Worm (Caenorhabditis elegans) whole organism, midembryonic: ENCODE data around the gene penr-1.
A peak's percentile ranks its signal among the peaks of the same experiment; 100 is the strongest.

ENCODE experiments used
- T22C8.4 ChIP-seq: fragments of 200-800 bp; sonication (Bioruptor generic); IDR thresholded peaks from 2 replicates; pipeline ENCODE4 v1.3.6; 2022; ENCODE audit warnings: missing genetic modification characterization, missing compliant biosample characterization
- cog-1 ChIP-seq: sonication (generic microtip); optimal IDR thresholded peaks from 2 replicates; lab custom pipeline; 2016; ENCODE audit warnings: missing genetic modification characterization, missing compliant biosample characterization
- flt-1 ChIP-seq: fragments of 200-800 bp; sonication (Bioruptor generic); IDR thresholded peaks from 2 replicates; pipeline ENCODE4 v1.3.6; 2022; ENCODE audit warnings: missing genetic modification characterization, missing compliant biosample characterization
- klf-2 ChIP-seq: fragments of 200-800 bp; sonication (Bioruptor generic); conservative IDR thresholded peaks from 2 replicates; pipeline ENCODE4 v1.3.6; 2022; ENCODE audit warnings: missing genetic modification reagents, missing genetic modification characterization, missing compliant biosample characterization
- med-1 ChIP-seq: sonication (generic microtip); optimal IDR thresholded peaks from 2 replicates; lab custom pipeline; 2017; ENCODE audit warnings: missing genetic modification characterization, mild to moderate bottlenecking, missing compliant biosample characterization, antibody characterized with exemption, missing genetic modification reagents; ENCODE audit not compliant: insufficient read depth
- ref-1 ChIP-seq: fragments of 200-800 bp; sonication (Bioruptor generic); conservative IDR thresholded peaks from 2 replicates; pipeline ENCODE4 v1.3.6; 2022; ENCODE audit warnings: missing genetic modification reagents, missing genetic modification characterization, missing compliant biosample characterization
- tab-1 ChIP-seq: fragments of 200-800 bp; sonication (Bioruptor generic); IDR thresholded peaks from 2 replicates; pipeline ENCODE4 v1.3.6; 2022; ENCODE audit warnings: missing genetic modification characterization, missing compliant biosample characterization
- ztf-23 ChIP-seq: fragments of 200-800 bp; sonication (Bioruptor generic); IDR thresholded peaks from 2 replicates; pipeline ENCODE4 v1.3.6; 2022; ENCODE audit warnings: missing genetic modification reagents, missing genetic modification characterization, missing compliant biosample characterization
- ztf-29 ChIP-seq: fragments of 200-800 bp; sonication (Bioruptor generic); IDR thresholded peaks from 2 replicates; pipeline ENCODE4 v1.3.6; 2022; ENCODE audit warnings: missing genetic modification reagents, missing genetic modification characterization, missing compliant biosample characterization

penr-1 gene

DNA sequence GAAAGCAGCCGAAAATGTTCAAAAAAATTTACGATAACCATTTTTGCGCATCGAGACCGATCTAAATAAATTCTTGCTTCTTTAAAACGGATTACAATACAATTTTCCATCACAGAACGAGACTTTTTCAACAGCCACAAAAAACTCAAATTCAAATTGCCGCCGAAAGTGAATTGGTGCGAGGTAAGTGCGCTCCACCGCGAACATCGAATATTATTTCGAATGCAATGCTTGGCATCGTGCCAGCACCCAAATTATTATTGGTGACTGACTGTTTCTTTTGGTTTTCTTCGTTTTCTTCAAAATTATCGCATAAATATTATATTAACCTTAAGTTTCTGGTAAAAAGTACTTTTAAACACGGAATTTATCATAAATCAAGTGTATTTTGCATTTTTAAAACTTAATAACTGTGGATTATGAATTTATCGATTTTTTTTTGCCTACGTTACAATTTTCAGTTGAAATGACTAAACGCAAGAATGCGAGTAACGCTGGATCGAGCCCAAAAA, at the start of gene penr-1:
Gene penr-1 (plus strand): TSS at position 462 of the 512 bp plus-strand sequence.
- TF ChIP-seq ztf-23 (GFP tag; lab: Robert Waterston, UW) (no peak), T22C8.4 (GFP tag; lab: Robert Waterston, UW) (0 out of 2 replicates have a peak, but pooled peaks have one; percentile 35)

DNA sequence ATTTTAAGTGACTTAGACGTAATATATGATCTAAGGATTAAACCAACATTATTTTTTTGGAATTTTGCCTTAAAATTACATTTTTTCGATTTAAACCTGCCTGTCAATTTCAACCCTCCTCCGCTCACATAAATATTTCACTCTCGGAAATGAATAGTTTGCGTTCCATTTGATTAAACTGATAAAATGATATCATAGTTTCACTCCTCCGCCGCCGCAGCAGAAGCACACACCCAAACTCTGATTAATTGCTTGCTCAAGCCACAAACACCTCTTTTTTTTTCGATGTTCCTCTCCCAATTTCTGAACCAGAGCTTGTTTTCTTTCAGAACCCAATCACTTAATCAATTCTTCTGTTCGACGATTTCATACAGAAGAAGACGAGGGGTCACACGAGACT, 46.2 kb upstream of the penr-1 start, which contains the start of gene Y49G5B.1:
Gene Y49G5B.1 (plus strand): TSS at position 324 of the 400 bp plus-strand sequence.
- no peak for TF ChIP-seq flt-1 (GFP tag; lab: Robert Waterston, UW)
- no peak for TF ChIP-seq cog-1 (tag; lab: Kevin White, UChicago)
- no peak for TF ChIP-seq ztf-29 (GFP tag; lab: Robert Waterston, UW)
- no peak for TF ChIP-seq T22C8.4 (GFP tag; lab: Robert Waterston, UW)
- TF ChIP-seq tab-1 (GFP tag; lab: Robert Waterston, UW): no peak
- no peak for TF ChIP-seq klf-2 (GFP tag; lab: Robert Waterston, UW)
- no peak for TF ChIP-seq ztf-23 (GFP tag; lab: Robert Waterston, UW)
- TF ChIP-seq med-1: no peak

DNA sequence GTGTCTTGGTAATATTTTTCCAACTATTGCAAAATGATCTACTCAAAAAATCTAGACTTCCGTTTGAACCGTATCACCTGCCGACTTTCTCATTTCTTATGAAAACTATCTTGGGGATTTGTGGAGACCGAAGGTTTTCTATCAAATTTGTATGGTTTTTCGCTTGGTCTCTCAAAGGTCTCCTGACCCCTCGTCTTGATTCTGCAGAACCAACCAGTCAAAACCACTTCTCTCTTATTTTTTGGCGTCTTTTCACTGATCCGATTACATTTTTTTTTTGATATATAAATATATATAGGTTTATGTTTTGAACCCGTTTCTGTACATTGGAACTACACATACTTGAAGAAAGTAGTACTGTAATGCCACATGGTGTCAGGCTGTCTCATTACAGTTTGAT, 43.6 kb upstream of the penr-1 start:
- no peak for TF ChIP-seq ref-1
- no peak for TF ChIP-seq cog-1 (tag; lab: Kevin White, UChicago)
- no peak for TF ChIP-seq T22C8.4 (GFP tag; lab: Robert Waterston, UW)
- no peak for TF ChIP-seq klf-2 (GFP tag; lab: Robert Waterston, UW)
- TF ChIP-seq tab-1 (GFP tag; lab: Robert Waterston, UW): no peak
- TF ChIP-seq ztf-23 (GFP tag; lab: Robert Waterston, UW): no peak
- TF ChIP-seq med-1: no peak
- no peak for TF ChIP-seq ztf-29 (GFP tag; lab: Robert Waterston, UW)
- TF ChIP-seq flt-1 (GFP tag; lab: Robert Waterston, UW): no peak

DNA sequence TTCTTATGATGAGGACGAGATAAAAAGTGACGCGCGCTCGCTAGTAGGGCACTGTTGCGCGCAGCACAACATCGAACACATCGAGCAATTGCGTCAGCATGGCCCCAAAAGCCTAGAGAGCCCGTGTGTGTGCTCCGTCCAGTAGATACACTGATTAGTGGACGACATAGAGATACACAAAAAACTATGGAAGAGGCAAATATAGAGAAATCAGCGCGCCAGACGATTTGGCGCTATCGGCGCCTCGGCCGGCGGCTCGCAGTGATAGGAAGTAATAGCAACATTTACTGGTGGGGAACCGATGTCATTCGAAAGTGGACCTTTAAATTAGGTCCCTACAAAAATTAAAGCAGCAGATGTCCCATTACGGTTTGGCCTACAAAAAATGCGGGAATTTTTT, 40.8 kb upstream of the penr-1 start:
- no peak for TF ChIP-seq T22C8.4 (GFP tag; lab: Robert Waterston, UW)
- no peak for TF ChIP-seq klf-2 (GFP tag; lab: Robert Waterston, UW)
- TF ChIP-seq med-1: no peak
- TF ChIP-seq tab-1 (GFP tag; lab: Robert Waterston, UW): no peak
- no peak for TF ChIP-seq ref-1
- no peak for TF ChIP-seq flt-1 (GFP tag; lab: Robert Waterston, UW)
- TF ChIP-seq cog-1 (tag; lab: Kevin White, UChicago): no peak
- TF ChIP-seq ztf-29 (GFP tag; lab: Robert Waterston, UW): no peak
- TF ChIP-seq ztf-23 (GFP tag; lab: Robert Waterston, UW): no peak

DNA sequence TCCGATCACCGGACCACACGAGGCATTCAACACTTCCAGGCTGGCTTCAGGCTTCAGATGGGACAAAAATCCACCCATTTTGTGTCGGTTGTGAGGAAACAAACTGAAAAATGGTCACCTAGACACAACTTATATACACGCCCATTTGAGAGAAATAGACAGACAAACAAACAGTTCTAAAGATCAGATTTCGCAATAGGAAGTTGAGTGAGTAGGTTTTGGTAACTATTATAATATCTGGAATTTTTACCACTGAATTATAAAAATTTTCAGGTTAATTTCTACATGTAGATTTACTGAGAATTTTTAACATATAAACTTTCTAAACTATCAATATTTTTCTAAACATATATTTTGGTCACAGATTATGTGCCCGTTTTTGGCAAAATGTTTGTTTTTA, 35.5 kb upstream of the penr-1 start, which contains the start of gene cest-32:
Gene cest-32 (minus strand): TSS at position 115 of the 400 bp plus-strand sequence.
- no peak for TF ChIP-seq tab-1 (GFP tag; lab: Robert Waterston, UW)
- TF ChIP-seq ref-1: no peak
- no peak for TF ChIP-seq klf-2 (GFP tag; lab: Robert Waterston, UW)
- TF ChIP-seq ztf-29 (GFP tag; lab: Robert Waterston, UW): no peak

DNA sequence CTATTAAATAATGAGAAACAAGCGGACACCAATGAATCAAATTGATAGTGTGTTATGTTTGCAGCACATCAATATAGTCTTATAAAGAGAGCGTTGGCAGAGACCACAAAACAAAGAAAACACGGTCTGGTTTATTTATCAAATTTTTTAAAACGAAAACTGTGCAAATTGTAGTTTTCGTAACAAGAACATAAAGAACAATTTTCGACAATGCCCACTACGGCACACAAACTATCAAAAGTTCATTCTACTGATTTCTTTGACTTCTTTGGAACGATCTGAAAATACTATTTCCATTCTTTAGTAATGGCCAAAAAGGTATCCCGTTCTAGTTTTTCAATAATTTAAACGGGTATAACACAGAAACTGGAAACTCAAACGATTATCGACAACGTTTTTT, 32.2 kb upstream of the penr-1 start, which contains the start of gene cest-35.2:
Gene cest-35.2 (minus strand): TSS at position 101 of the 400 bp plus-strand sequence.
- TF ChIP-seq med-1 (no peak), T22C8.4 (GFP tag; lab: Robert Waterston, UW) (no peak), tab-1 (GFP tag; lab: Robert Waterston, UW) (no peak), ztf-23 (GFP tag; lab: Robert Waterston, UW) (no peak)

DNA sequence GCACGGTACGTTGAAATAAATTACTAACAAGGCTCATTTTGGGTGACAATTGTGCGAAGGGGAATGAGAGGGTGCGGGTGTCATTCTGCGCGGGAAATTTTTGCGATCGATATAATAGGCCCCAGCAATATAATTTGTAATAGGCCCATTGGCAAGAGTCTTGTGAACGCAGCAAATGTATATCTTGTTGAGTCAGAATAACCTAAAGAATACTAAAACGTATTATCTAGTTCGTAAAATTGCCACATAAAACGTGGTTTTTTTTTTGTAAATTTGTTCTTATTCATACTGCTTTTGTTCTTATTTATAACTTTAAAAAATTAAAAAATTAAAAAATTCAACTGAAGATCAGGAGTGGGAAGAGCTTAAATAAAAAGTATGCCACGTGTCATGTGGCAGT, 29.9 kb upstream of the penr-1 start, which contains the start of gene C52A10.3:
Gene C52A10.3 (minus strand): TSS at position 101 of the 400 bp plus-strand sequence.
- TF ChIP-seq flt-1 (GFP tag; lab: Robert Waterston, UW) (no peak), med-1 (no peak), cog-1 (tag; lab: Kevin White, UChicago) (no peak), ref-1 (no peak), T22C8.4 (GFP tag; lab: Robert Waterston, UW) (no peak), ztf-23 (GFP tag; lab: Robert Waterston, UW) (no peak), ztf-29 (GFP tag; lab: Robert Waterston, UW) (no peak), klf-2 (GFP tag; lab: Robert Waterston, UW) (no peak), tab-1 (GFP tag; lab: Robert Waterston, UW) (no peak)

DNA sequence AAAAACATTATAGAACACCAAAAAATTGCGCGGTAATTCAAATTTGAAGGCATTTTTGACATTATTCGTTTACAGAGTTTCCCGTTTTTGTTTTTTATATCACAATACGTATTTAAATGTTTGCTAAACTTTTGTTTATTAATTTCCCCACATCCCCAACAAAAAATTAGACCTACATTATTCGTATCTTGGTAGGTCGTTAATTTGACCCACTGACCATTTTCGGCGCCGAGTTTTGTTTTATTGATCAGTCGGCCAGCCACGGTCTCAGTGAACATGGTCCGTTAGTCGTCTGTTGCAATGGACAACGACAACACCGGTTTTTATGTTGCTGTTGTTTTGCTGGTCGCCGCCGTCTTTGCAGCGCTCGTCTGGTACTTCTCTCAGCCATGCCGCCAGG, 29.4 kb upstream of the penr-1 start, which contains the start of gene B0238.15:
Gene B0238.15 (plus strand): TSS at position 301 of the 400 bp plus-strand sequence.
- TF ChIP-seq T22C8.4 (GFP tag; lab: Robert Waterston, UW): no peak
- no peak for TF ChIP-seq flt-1 (GFP tag; lab: Robert Waterston, UW)
- no peak for TF ChIP-seq cog-1 (tag; lab: Kevin White, UChicago)

DNA sequence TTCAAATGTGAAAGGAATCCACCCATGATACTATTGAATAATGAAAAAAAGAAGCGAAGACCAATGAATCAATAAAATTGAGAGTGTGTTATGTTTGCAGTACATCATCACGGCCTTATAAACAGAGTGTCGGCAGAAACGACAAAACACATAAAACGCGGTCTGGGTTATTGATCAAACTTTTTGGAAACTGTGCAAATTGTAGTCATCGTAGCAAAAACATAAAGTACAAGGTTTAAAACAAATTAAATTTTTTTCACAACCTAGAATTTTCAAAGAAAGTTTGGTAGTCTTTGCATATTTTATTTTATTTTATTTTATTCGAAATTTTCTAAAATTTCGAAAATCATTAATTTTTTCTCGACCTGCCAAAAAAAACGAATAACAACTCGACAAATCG, 26.2 kb upstream of the penr-1 start, which contains the start of gene cest-35.1:
Gene cest-35.1 (minus strand): TSS at position 101 of the 400 bp plus-strand sequence.
- no peak for TF ChIP-seq med-1
- no peak for TF ChIP-seq tab-1 (GFP tag; lab: Robert Waterston, UW)
- TF ChIP-seq ztf-29 (GFP tag; lab: Robert Waterston, UW): no peak
- TF ChIP-seq ref-1: no peak
- TF ChIP-seq ztf-23 (GFP tag; lab: Robert Waterston, UW): no peak
- no peak for TF ChIP-seq klf-2 (GFP tag; lab: Robert Waterston, UW)

DNA sequence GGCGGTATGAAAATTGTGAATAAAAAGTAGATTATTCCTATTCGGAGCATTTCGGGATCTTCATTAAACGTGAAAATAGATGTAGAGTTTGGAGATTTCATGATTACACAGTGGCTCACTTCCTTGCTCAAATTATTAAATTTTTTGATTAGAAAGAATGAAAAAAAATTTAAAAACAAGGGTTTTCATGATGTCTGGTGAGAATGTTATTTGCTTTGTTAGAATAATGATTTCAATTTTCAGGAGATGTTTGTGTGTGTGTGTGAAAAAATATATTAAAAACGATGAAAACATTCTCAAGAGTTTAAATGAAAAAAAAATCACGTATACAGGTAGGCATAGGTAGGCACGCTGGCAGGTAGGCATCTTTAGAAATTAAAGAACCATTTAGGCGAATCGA, 17.3 kb upstream of the penr-1 start, which contains the start of gene srt-68:
Gene srt-68 (minus strand): TSS at position 101 of the 400 bp plus-strand sequence.
- TF ChIP-seq flt-1 (GFP tag; lab: Robert Waterston, UW) (no peak), ref-1 (no peak), tab-1 (GFP tag; lab: Robert Waterston, UW) (no peak), T22C8.4 (GFP tag; lab: Robert Waterston, UW) (no peak), cog-1 (tag; lab: Kevin White, UChicago) (no peak), klf-2 (GFP tag; lab: Robert Waterston, UW) (no peak), ztf-23 (GFP tag; lab: Robert Waterston, UW) (no peak), med-1 (no peak), ztf-29 (GFP tag; lab: Robert Waterston, UW) (no peak)
